Fruit fly (Drosophila melanogaster): ENCODE data around the gene Pkd2.

The Pkd2 gene

dm6 chr2L:12371740-12372139 is 26.3 kb upstream of the Pkd2 start (continued):
- peak; percentile 78 for TF ChIP-seq CG1603 (tag; optimal IDR thresholded peaks at IDR 0.05)
- no peak for TF ChIP-seq Max (GFP tag; optimal IDR thresholded peaks at IDR 0.05)
- TF ChIP-seq Hey (tag; optimal IDR thresholded peaks at IDR 0.05) = peak; percentile 42
- peak; percentile 4 for TF ChIP-seq CG17802 (tag; optimal IDR thresholded peaks at IDR 0.05)
- peak; percentile 6 for TF ChIP-seq en (GFP tag; optimal IDR thresholded peaks at IDR 0.05)
- no peak; the same call in 2 of the 3 replicates for TF ChIP-seq CG6791 (GFP tag; IDR thresholded peaks at IDR 0.05; ENCODE audit: partially characterized antibody)
- TF ChIP-seq dmrt99B (tag; optimal IDR thresholded peaks at IDR 0.05) = peak; percentile 61
- TF ChIP-seq lola (GFP tag; optimal IDR thresholded peaks at IDR 0.05) = peak in 1 of 3 experiments; percentile 46
- peak; percentile 50 for TF ChIP-seq CG16863 (GFP tag; optimal IDR thresholded peaks at IDR 0.05)
- peak; percentile 90 for TF ChIP-seq CG15601 (tag; optimal IDR thresholded peaks at IDR 0.05)
- TF ChIP-seq HLH3B (GFP tag; IDR thresholded peaks at IDR 0.05) = peak; percentile 67; the same call in 1 of the 2 replicates
- peak; percentile 83 for TF ChIP-seq Asciz (GFP tag; optimal IDR thresholded peaks at IDR 0.05)
- peak; percentile 77 for TF ChIP-seq CG17359 (tag; optimal IDR thresholded peaks at IDR 0.05)
- no peak for TF ChIP-seq bowl (GFP tag; IDR thresholded peaks at IDR 0.05)
- peak in 1 of 2 experiments; percentile 56 for TF ChIP-seq eve (GFP tag; optimal IDR thresholded peaks at IDR 0.05)
- no peak for TF ChIP-seq sima (GFP tag; optimal IDR thresholded peaks at IDR 0.05)
- TF ChIP-seq sim (GFP tag; IDR thresholded peaks at IDR 0.05) = 0 out of 2 replicates have a peak, but pooled peaks have one; percentile 47
- peak; percentile 59 for TF ChIP-seq Side (GFP tag; optimal IDR thresholded peaks at IDR 0.05)
- TF ChIP-seq crc (GFP tag; optimal IDR thresholded peaks at IDR 0.05) = peak; percentile 16
- peak; percentile 3 for TF ChIP-seq trh (GFP tag; optimal IDR thresholded peaks at IDR 0.05)
- TF ChIP-seq CG4707 (GFP tag; optimal IDR thresholded peaks at IDR 0.05) = peak; percentile 82
- no peak for TF ChIP-seq gsb (GFP tag; IDR thresholded peaks at IDR 0.05)
- no peak for TF ChIP-seq MBD-R2 (GFP tag; IDR thresholded peaks at IDR 0.05)
- peak; percentile 11 for TF ChIP-seq CG15514 (GFP tag; optimal IDR thresholded peaks at IDR 0.05)
- TF ChIP-seq CG3726 (GFP tag; IDR thresholded peaks at IDR 0.05) = peak; percentile 8; the same call in 1 of the 3 replicates
- no peak for TF ChIP-seq Ada2b (GFP tag; IDR thresholded peaks at IDR 0.05)
- peak; percentile 12 for TF ChIP-seq grau (tag; optimal IDR thresholded peaks at IDR 0.05)
- TF ChIP-seq CG13894 (tag; optimal IDR thresholded peaks at IDR 0.05) = no peak
- no peak for TF ChIP-seq amos (GFP tag; IDR thresholded peaks at IDR 0.05; ENCODE audit: partially characterized antibody)
- no peak for TF ChIP-seq CG4820 (GFP tag; optimal IDR thresholded peaks at IDR 0.05)
- TF ChIP-seq NC2β (GFP tag; optimal IDR thresholded peaks at IDR 0.05) = peak; percentile 36
- TF ChIP-seq gro (GFP tag; optimal IDR thresholded peaks at IDR 0.05) = no peak
- TF ChIP-seq CG10654 (GFP tag; optimal IDR thresholded peaks at IDR 0.05) = peak; percentile 49
- TF ChIP-seq Ets97D (GFP tag; optimal IDR thresholded peaks at IDR 0.05) = no peak
- peak; percentile 64 for TF ChIP-seq gem (tag; optimal IDR thresholded peaks at IDR 0.05)
- TF ChIP-seq CG8924 (tag; optimal IDR thresholded peaks at IDR 0.05) = peak; percentile 38
- TF ChIP-seq CG11085 (GFP tag; IDR thresholded peaks at IDR 0.05) = no peak
- TF ChIP-seq CG13424 (tag; optimal IDR thresholded peaks at IDR 0.05) = peak; percentile 60
- TF ChIP-seq bbx (GFP tag; IDR thresholded peaks at IDR 0.05; ENCODE audit: partially characterized antibody) = no peak
- TF ChIP-seq aop (GFP tag; IDR thresholded peaks at IDR 0.05) = no peak
- TF ChIP-seq CG18599 (GFP tag; optimal IDR thresholded peaks at IDR 0.05) = peak; percentile 73
- TF ChIP-seq Oli (tag; optimal IDR thresholded peaks at IDR 0.05) = peak; percentile 23
- TF ChIP-seq CG14014 (GFP tag; IDR thresholded peaks at IDR 0.05) = peak; percentile 69; the same call in 1 of the 2 replicates
- TF ChIP-seq HLHmδ (GFP tag; optimal IDR thresholded peaks at IDR 0.05) = peak; percentile 59
- no peak for TF ChIP-seq jing (GFP tag; optimal IDR thresholded peaks at IDR 0.05)
- peak; percentile 93 for TF ChIP-seq fd64A (GFP tag; optimal IDR thresholded peaks at IDR 0.05)
- 0 out of 2 replicates have a peak, but pooled peaks have one; percentile 22 for TF ChIP-seq dati (GFP tag; IDR thresholded peaks at IDR 0.05)
- TF ChIP-seq CG17568 (GFP tag; optimal IDR thresholded peaks at IDR 0.05) = peak; percentile 71
- no peak for TF ChIP-seq danr (GFP tag; IDR thresholded peaks at IDR 0.05)
- no peak for TF ChIP-seq run (tag; optimal IDR thresholded peaks at IDR 0.05)

Measured in whole organism, embryonic.